Worm (Caenorhabditis elegans) whole organism, L3 larva: ENCODE results near the gene F01G10.10.

Source experiments
- R02D3.7 ChIP-seq: fragments of 150-350 bp; optimal IDR thresholded peaks from 2 replicates; lab custom pipeline; 2014; ENCODE audit warnings: missing biosample characterization, missing genetic modification characterization
- ZK546.5 ChIP-seq: sonication (generic microtip); optimal IDR thresholded peaks from 2 replicates; lab custom pipeline; 2017; ENCODE audit warnings: missing biosample characterization, missing genetic modification characterization
- aly-2 ChIP-seq: fragments of 150-350 bp; optimal IDR thresholded peaks from 2 replicates; lab custom pipeline; 2014; ENCODE audit warnings: missing biosample characterization, missing genetic modification characterization
- lin-39 ChIP-seq: fragments of 150-350 bp; optimal IDR thresholded peaks from 2 replicates; lab custom pipeline; 2018; ENCODE audit warnings: missing biosample characterization, missing genetic modification reagents, missing genetic modification characterization
- mdl-1 ChIP-seq: fragments of 150-350 bp; optimal IDR thresholded peaks from 2 replicates; lab custom pipeline; 2014; ENCODE audit warnings: missing biosample characterization, missing genetic modification characterization
- nhr-76 ChIP-seq: fragments of 150-350 bp; sonication (generic microtip); optimal IDR thresholded peaks from 5 replicates; lab custom pipeline; 2014; ENCODE audit warnings: missing biosample characterization, missing genetic modification characterization
- snpc-4 ChIP-seq: fragments of 150-350 bp; optimal IDR thresholded peaks from 2 replicates; lab custom pipeline; 2014; ENCODE audit warnings: missing biosample characterization, missing genetic modification characterization

ce11 chrIV:10206182-10206581 lies 39.8 kb upstream of the F01G10.10 start, which contains the start of gene K04D7.6:
- TF ChIP-seq aly-2: no peak
- no peak for TF ChIP-seq lin-39
- TF ChIP-seq ZK546.5 (tag; lab: Kevin White, UChicago): no peak
- TF ChIP-seq R02D3.7: no peak
- no peak for TF ChIP-seq nhr-76
- no peak for TF ChIP-seq mdl-1
- TF ChIP-seq snpc-4 (tag; lab: Kevin White, UChicago): no peak
